Worm (Caenorhabditis elegans) whole organism, midembryonic: ENCODE data around the gene crn-6.

Experiments used
- T22C8.4 ChIP-seq: fragments of 200-800 bp; sonication (Bioruptor generic); IDR thresholded peaks from 2 replicates; pipeline ENCODE4 v1.3.6; 2022; ENCODE audit warnings: missing genetic modification characterization, missing compliant biosample characterization
- flt-1 ChIP-seq: fragments of 200-800 bp; sonication (Bioruptor generic); IDR thresholded peaks from 2 replicates; pipeline ENCODE4 v1.3.6; 2022; ENCODE audit warnings: missing genetic modification characterization, missing compliant biosample characterization
- tab-1 ChIP-seq: fragments of 200-800 bp; sonication (Bioruptor generic); IDR thresholded peaks from 2 replicates; pipeline ENCODE4 v1.3.6; 2022; ENCODE audit warnings: missing genetic modification characterization, missing compliant biosample characterization
- ztf-23 ChIP-seq: fragments of 200-800 bp; sonication (Bioruptor generic); IDR thresholded peaks from 2 replicates; pipeline ENCODE4 v1.3.6; 2022; ENCODE audit warnings: missing genetic modification reagents, missing genetic modification characterization, missing compliant biosample characterization
- ztf-29 ChIP-seq: fragments of 200-800 bp; sonication (Bioruptor generic); IDR thresholded peaks from 2 replicates; pipeline ENCODE4 v1.3.6; 2022; ENCODE audit warnings: missing genetic modification reagents, missing genetic modification characterization, missing compliant biosample characterization

ce11 chrIII:9328732-9329131 lies 38.3 kb upstream of the crn-6 start:
- TF ChIP-seq tab-1 (GFP tag; lab: Robert Waterston, UW) (no peak), ztf-29 (GFP tag; lab: Robert Waterston, UW) (no peak), flt-1 (GFP tag; lab: Robert Waterston, UW) (no peak), ztf-23 (GFP tag; lab: Robert Waterston, UW) (no peak), T22C8.4 (GFP tag; lab: Robert Waterston, UW) (no peak)
